Fruit fly (Drosophila melanogaster): ENCODE data around the gene CG15059.

Gene CG15059

DNA sequence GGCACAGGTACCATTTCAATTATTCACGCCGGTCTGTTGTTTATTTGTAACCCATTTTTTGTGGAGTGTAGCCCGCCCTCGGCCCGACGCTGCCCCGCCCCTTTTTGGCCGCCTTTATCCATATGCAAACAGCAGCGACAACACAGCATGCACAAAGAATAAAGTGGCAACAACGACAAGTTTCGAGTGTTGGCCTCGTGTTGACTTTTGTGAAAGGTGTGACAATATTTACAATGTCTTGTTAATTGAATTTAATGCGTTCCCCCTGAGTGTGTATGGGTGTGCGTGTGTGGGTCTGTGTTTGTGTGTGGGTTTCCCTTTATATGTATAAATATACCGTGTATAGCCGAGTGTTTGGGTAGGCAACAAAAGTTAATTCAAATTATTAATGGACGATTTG, 21.4 kb downstream of the CG15059 start (continued):
- TF ChIP-seq h (optimal IDR thresholded peaks at IDR 0.05) (no peak), Ravus (GFP tag; IDR thresholded peaks at IDR 0.05) (no peak), CG13287 (GFP tag; IDR thresholded peaks at IDR 0.05; ENCODE audit: partially characterized antibody) (no peak), ap (GFP tag; IDR thresholded peaks at IDR 0.05) (no peak), CG4328 (GFP tag; optimal IDR thresholded peaks at IDR 0.05) (peak; percentile 44), pfk (GFP tag; optimal IDR thresholded peaks at IDR 0.05) (no peak), Vsx1 (GFP tag; optimal IDR thresholded peaks at IDR 0.05) (peak; percentile 17), amos (GFP tag; IDR thresholded peaks at IDR 0.05; ENCODE audit: partially characterized antibody) (no peak), emc (GFP tag; optimal IDR thresholded peaks at IDR 0.05) (no peak), Dip2 (GFP tag; IDR thresholded peaks at IDR 0.05) (no peak), CG8359 (GFP tag; optimal IDR thresholded peaks at IDR 0.05; ENCODE audit: borderline replicate concordance) (no peak), Kr (GFP tag; optimal IDR thresholded peaks at IDR 0.05) (no peak), slbo (GFP tag; IDR thresholded peaks at IDR 0.05) (no peak), Asciz (GFP tag; optimal IDR thresholded peaks at IDR 0.05) (peak; percentile 60), Xrp1 (GFP tag; IDR thresholded peaks at IDR 0.05) (peak; percentile 65), cwo (GFP tag; optimal IDR thresholded peaks at IDR 0.05) (no peak), CG11398 (GFP tag; optimal IDR thresholded peaks at IDR 0.05) (no peak), CG4730 (GFP tag; IDR thresholded peaks at IDR 0.05) (no peak), fu2 (GFP tag; optimal IDR thresholded peaks at IDR 0.05) (no peak), ase (GFP tag; IDR thresholded peaks at IDR 0.05) (no peak), Fer1 (GFP tag; optimal IDR thresholded peaks at IDR 0.05) (no peak), crc (GFP tag; optimal IDR thresholded peaks at IDR 0.05) (no peak), ab (GFP tag; optimal IDR thresholded peaks at IDR 0.05) (no peak), danr (GFP tag; IDR thresholded peaks at IDR 0.05) (no peak), CG8924 (tag; optimal IDR thresholded peaks at IDR 0.05) (no peak), stwl (tag; optimal IDR thresholded peaks at IDR 0.05) (no peak), dan (GFP tag; IDR thresholded peaks at IDR 0.05) (no peak), CG10267 (tag; optimal IDR thresholded peaks at IDR 0.05) (no peak), CG13775 (GFP tag; optimal IDR thresholded peaks at IDR 0.05) (no peak), CG14050 (GFP tag; IDR thresholded peaks at IDR 0.05) (no peak), unc-4 (GFP tag; IDR thresholded peaks at IDR 0.05; ENCODE audit: partially characterized antibody) (no peak), CG32532 (GFP tag; IDR thresholded peaks at IDR 0.05) (no peak), CG10543 (GFP tag; optimal IDR thresholded peaks at IDR 0.05) (no peak), bigmax (GFP tag; optimal IDR thresholded peaks at IDR 0.05) (no peak), unpg (GFP tag; optimal IDR thresholded peaks at IDR 0.05) (peak; percentile 23), D19B (GFP tag; optimal IDR thresholded peaks at IDR 0.05) (no peak), slp2 (GFP tag; optimal IDR thresholded peaks at IDR 0.05) (no peak), TFAM (GFP tag; optimal IDR thresholded peaks at IDR 0.05) (no peak), tin (GFP tag; optimal IDR thresholded peaks at IDR 0.05) (no peak), CG12299 (tag; optimal IDR thresholded peaks at IDR 0.05) (peak; percentile 12), chm (GFP tag; IDR thresholded peaks at IDR 0.05) (no peak), sima (GFP tag; optimal IDR thresholded peaks at IDR 0.05) (no peak), mld (GFP tag; IDR thresholded peaks at IDR 0.05; ENCODE audit: partially characterized antibody) (no peak), CG6175 (GFP tag; IDR thresholded peaks at IDR 0.05) (no peak), MBD-R2 (GFP tag; IDR thresholded peaks at IDR 0.05) (no peak), sob (GFP tag; IDR thresholded peaks at IDR 0.05) (no peak), CG18599 (GFP tag; optimal IDR thresholded peaks at IDR 0.05) (peak; percentile 34), lola (GFP tag; optimal IDR thresholded peaks at IDR 0.05) (no peak), BEAF-32 (GFP tag; optimal IDR thresholded peaks at IDR 0.05) (no peak), GATAe (GFP tag; conservative IDR thresholded peaks at IDR 0.05) (no peak), bsh (GFP tag; optimal IDR thresholded peaks at IDR 0.05) (no peak), chn (GFP tag; optimal IDR thresholded peaks at IDR 0.05) (no peak)

All from whole organism, embryonic.